Worm (Caenorhabditis elegans): ENCODE data around the gene ZK1067.4.

- TF ChIP-seq W03F9.2 (tag; optimal IDR thresholded peaks at IDR 0.05) (no peak), dao-5 (tag; optimal IDR thresholded peaks at IDR 0.05) (no peak), him-1 (tag; optimal IDR thresholded peaks at IDR 0.05) (no peak)
Measured at ce11 chrII:9170851-9171250, 39.3 kb upstream of the ZK1067.4 start.

Measured in whole organism, L4/young adult.